Worm (Caenorhabditis elegans): ENCODE data around the gene sdz-6.

- TF ChIP-seq unc-62 (GFP tag; optimal IDR thresholded peaks at IDR 0.05) (no peak), nhr-23 (tag; optimal IDR thresholded peaks at IDR 0.05) (no peak), ama-1 (optimal IDR thresholded peaks at IDR 0.05) (no peak), zag-1 (tag; optimal IDR thresholded peaks at IDR 0.05) (no peak), nhr-25 (tag; optimal IDR thresholded peaks at IDR 0.05) (no peak), nhr-77 (tag; optimal IDR thresholded peaks at IDR 0.05) (no peak), sma-9 (GFP tag; optimal IDR thresholded peaks at IDR 0.05) (no peak), sma-9 (tag; optimal IDR thresholded peaks at IDR 0.05) (no peak), unc-39 (tag; optimal IDR thresholded peaks at IDR 0.05) (no peak), aly-2 (tag; optimal IDR thresholded peaks at IDR 0.05) (no peak), mab-5 (tag; optimal IDR thresholded peaks at IDR 0.05) (no peak), elt-3 (tag; optimal IDR thresholded peaks at IDR 0.05) (no peak), ceh-82 (tag; optimal IDR thresholded peaks at IDR 0.05) (no peak)
These were observed 8.8 kb downstream of the sdz-6 start, which contains the start of gene fbxb-65 for ce11 chrV:19329263-19329662.
